Worm (Caenorhabditis elegans) whole organism, midembryonic: ENCODE results near the gene ets-7.

Experiments
- flt-1 ChIP-seq: fragments of 200-800 bp; sonication (Bioruptor generic); IDR thresholded peaks from 2 replicates; pipeline ENCODE4 v1.3.6; 2022; ENCODE audit warnings: missing genetic modification characterization, missing compliant biosample characterization
- klf-2 ChIP-seq: fragments of 200-800 bp; sonication (Bioruptor generic); conservative IDR thresholded peaks from 2 replicates; pipeline ENCODE4 v1.3.6; 2022; ENCODE audit warnings: missing genetic modification reagents, missing genetic modification characterization, missing compliant biosample characterization
- med-1 ChIP-seq: sonication (generic microtip); optimal IDR thresholded peaks from 2 replicates; lab custom pipeline; 2017; ENCODE audit warnings: missing genetic modification characterization, mild to moderate bottlenecking, missing compliant biosample characterization, antibody characterized with exemption, missing genetic modification reagents; ENCODE audit not compliant: insufficient read depth
- tab-1 ChIP-seq: fragments of 200-800 bp; sonication (Bioruptor generic); IDR thresholded peaks from 2 replicates; pipeline ENCODE4 v1.3.6; 2022; ENCODE audit warnings: missing genetic modification characterization, missing compliant biosample characterization
- ztf-23 ChIP-seq: fragments of 200-800 bp; sonication (Bioruptor generic); IDR thresholded peaks from 2 replicates; pipeline ENCODE4 v1.3.6; 2022; ENCODE audit warnings: missing genetic modification reagents, missing genetic modification characterization, missing compliant biosample characterization

ce11 chrV:7548017-7548416 is 10.6 kb downstream of the ets-7 start:
- TF ChIP-seq med-1 (GFP tag; lab: Kevin White, UChicago) (no peak), klf-2 (GFP tag; lab: Robert Waterston, UW) (no peak), flt-1 (no peak), tab-1 (GFP tag; lab: Robert Waterston, UW) (no peak), ztf-23 (GFP tag; lab: Robert Waterston, UW) (no peak)
